Fruit fly (Drosophila melanogaster) whole organism, embryonic: Measurements from ENCODE around the gene msb1l.
A peak's percentile ranks its signal among the peaks of the same experiment; 100 is the strongest.

ENCODE experiments used
- BEAF-32 ChIP-seq: fragments of 200-800 bp; sonication (Bioruptor generic); optimal IDR thresholded peaks from 3 replicates; lab custom pipeline; 2017; ENCODE audit warnings: missing biosample characterization, missing genetic modification characterization, mild to moderate bottlenecking, moderate library complexity, missing genetic modification reagents
- CG1024 ChIP-seq: fragments of 200-800 bp; sonication (Bioruptor generic); IDR thresholded peaks from 2 replicates; pipeline ENCODE4 v1.3.6; 2022; ENCODE audit warnings: missing biosample characterization, missing genetic modification characterization
- CG11723 ChIP-seq: fragments of 200-800 bp; sonication (Bioruptor generic); optimal IDR thresholded peaks from 2 replicates; lab custom pipeline; 2017; ENCODE audit warnings: missing biosample characterization, mild to moderate bottlenecking, missing genetic modification characterization
- CG12299 ChIP-seq: fragments of 200-800 bp; sonication (Bioruptor generic); optimal IDR thresholded peaks from 2 replicates; lab custom pipeline; 2018; ENCODE audit warnings: missing biosample characterization, mild to moderate bottlenecking, missing genetic modification characterization
- CG12769 ChIP-seq: fragments of 200-800 bp; sonication (Bioruptor generic); optimal IDR thresholded peaks from 2 replicates; lab custom pipeline; 2019; ENCODE audit warnings: missing biosample characterization, mild to moderate bottlenecking, missing genetic modification characterization, moderate library complexity
- CG13424 ChIP-seq: fragments of 200-800 bp; sonication (Bioruptor generic); optimal IDR thresholded peaks from 2 replicates; lab custom pipeline; 2019; ENCODE audit warnings: missing biosample characterization, mild to moderate bottlenecking, missing genetic modification characterization, moderate library complexity
- CG13894 ChIP-seq: fragments of 200-800 bp; sonication (Bioruptor generic); optimal IDR thresholded peaks from 3 replicates; lab custom pipeline; 2018; ENCODE audit warnings: missing biosample characterization, mild to moderate bottlenecking, missing genetic modification characterization, moderate library complexity
- CG15269 ChIP-seq: fragments of 200-800 bp; sonication (Bioruptor generic); optimal IDR thresholded peaks from 2 replicates; lab custom pipeline; 2018; ENCODE audit warnings: missing biosample characterization, mild to moderate bottlenecking, missing genetic modification characterization, moderate library complexity
- CG15514 ChIP-seq: fragments of 200-800 bp; sonication (Bioruptor generic); optimal IDR thresholded peaks from 3 replicates; lab custom pipeline; 2017; ENCODE audit warnings: missing biosample characterization, missing genetic modification characterization, mild to moderate bottlenecking, moderate library complexity, missing genetic modification reagents
- CG16815 ChIP-seq: fragments of 200-800 bp; sonication (Bioruptor generic); optimal IDR thresholded peaks from 3 replicates; lab custom pipeline; 2017; ENCODE audit warnings: missing biosample characterization, mild to moderate bottlenecking, missing genetic modification characterization
- CG17385 ChIP-seq: fragments of 200-800 bp; sonication (Bioruptor generic); optimal IDR thresholded peaks from 3 replicates; lab custom pipeline; 2018; ENCODE audit warnings: missing biosample characterization, mild to moderate bottlenecking, missing genetic modification characterization
- CG17829 ChIP-seq: fragments of 200-800 bp; optimal IDR thresholded peaks from 2 replicates; lab custom pipeline; 2019; ENCODE audit warnings: missing biosample characterization, mild to moderate bottlenecking, missing genetic modification characterization, moderate library complexity
- CG30020 ChIP-seq: fragments of 200-800 bp; optimal IDR thresholded peaks from 2 replicates; lab custom pipeline; 2019; ENCODE audit warnings: missing biosample characterization, mild to moderate bottlenecking, missing genetic modification characterization, moderate library complexity
- CG30403 ChIP-seq: fragments of 200-800 bp; sonication (Bioruptor generic); optimal IDR thresholded peaks from 3 replicates; lab custom pipeline; 2016; ENCODE audit warnings: missing biosample characterization, missing genetic modification characterization
- CG31365 ChIP-seq: fragments of 200-800 bp; sonication (Bioruptor generic); optimal IDR thresholded peaks from 2 replicates; lab custom pipeline; 2018; ENCODE audit warnings: missing biosample characterization, mild to moderate bottlenecking, missing genetic modification characterization
- CG5180 ChIP-seq: fragments of 200-800 bp; sonication (Bioruptor generic); optimal IDR thresholded peaks from 3 replicates; lab custom pipeline; 2017; ENCODE audit warnings: missing biosample characterization, missing genetic modification characterization, mild to moderate bottlenecking, moderate library complexity, missing genetic modification reagents
- CG7745 ChIP-seq: fragments of 200-800 bp; sonication (Bioruptor generic); optimal IDR thresholded peaks from 2 replicates; lab custom pipeline; 2018; ENCODE audit warnings: missing biosample characterization, mild to moderate bottlenecking, missing genetic modification characterization, moderate library complexity
- CG7786 ChIP-seq: fragments of 200-800 bp; sonication (Bioruptor generic); optimal IDR thresholded peaks from 2 replicates; lab custom pipeline; 2016; ENCODE audit warnings: missing biosample characterization, missing genetic modification characterization
- CG8924 ChIP-seq: fragments of 200-800 bp; optimal IDR thresholded peaks from 3 replicates; lab custom pipeline; 2019; ENCODE audit warnings: missing biosample characterization, mild to moderate bottlenecking, missing genetic modification characterization, moderate library complexity
- CG9609 ChIP-seq: fragments of 200-800 bp; sonication (Bioruptor generic); optimal IDR thresholded peaks from 3 replicates; lab custom pipeline; 2016; ENCODE audit warnings: missing biosample characterization, missing genetic modification characterization
- CG9932 ChIP-seq: fragments of 200-800 bp; sonication (Bioruptor generic); IDR thresholded peaks from 2 replicates; pipeline ENCODE4 v1.3.6; 2022; ENCODE audit warnings: missing biosample characterization, missing genetic modification characterization
- CHES-1-like ChIP-seq: fragments of 200-800 bp; sonication (Bioruptor generic); optimal IDR thresholded peaks from 2 replicates; lab custom pipeline; 2016; ENCODE audit warnings: missing biosample characterization, missing genetic modification characterization
- Doc2 ChIP-seq: fragments of 200-800 bp; sonication (Bioruptor generic); IDR thresholded peaks from 2 replicates; pipeline ENCODE4 v1.3.6; 2022; ENCODE audit warnings: missing biosample characterization, missing genetic modification characterization
- Dref ChIP-seq: fragments of 200-800 bp; sonication (Bioruptor generic); IDR thresholded peaks from 2 replicates; pipeline ENCODE4 v1.3.6; 2022; ENCODE audit warnings: missing biosample characterization, missing genetic modification characterization
- Ets65A ChIP-seq: fragments of 200-800 bp; sonication (Bioruptor generic); peaks from one replicate; lab custom pipeline; 2016; ENCODE audit warnings: missing biosample characterization, missing genetic modification characterization
- GATAe ChIP-seq: fragments of 200-800 bp; sonication (Bioruptor generic); conservative IDR thresholded peaks from 2 replicates; pipeline ENCODE4 v1.3.6; 2022; ENCODE audit warnings: missing biosample characterization, missing genetic modification characterization
- MESR4 ChIP-seq: fragments of 200-800 bp; sonication (Bioruptor generic); optimal IDR thresholded peaks from 2 replicates; lab custom pipeline; 2018; ENCODE audit warnings: missing biosample characterization, mild to moderate bottlenecking, missing genetic modification characterization, moderate library complexity
- NK7.1 ChIP-seq: fragments of 200-800 bp; sonication (Bioruptor generic); optimal IDR thresholded peaks from 3 replicates; lab custom pipeline; 2016; ENCODE audit warnings: missing biosample characterization, missing genetic modification characterization
- Optix ChIP-seq: fragments of 200-800 bp; sonication (Bioruptor generic); IDR thresholded peaks from 3 replicates; pipeline ENCODE4 v1.3.6; 2022; ENCODE audit warnings: missing biosample characterization, missing genetic modification characterization
- PHDP ChIP-seq: fragments of 200-800 bp; sonication (Bioruptor generic); optimal IDR thresholded peaks from 3 replicates; lab custom pipeline; 2018; ENCODE audit warnings: missing biosample characterization, mild to moderate bottlenecking, missing genetic modification characterization, moderate library complexity
- Scr ChIP-seq: fragments of 200-800 bp; sonication (Bioruptor generic); IDR thresholded peaks from 2 replicates; pipeline ENCODE4 v1.3.6; 2022; ENCODE audit warnings: missing biosample characterization, missing genetic modification characterization; ENCODE audit not compliant: partially characterized antibody
- Ssrp ChIP-seq: fragments of 200-800 bp; sonication (Bioruptor generic); optimal IDR thresholded peaks from 2 replicates; lab custom pipeline; 2018; ENCODE audit warnings: missing biosample characterization, mild to moderate bottlenecking, missing genetic modification characterization, moderate library complexity
- Tbp ChIP-seq: fragments of >200 bp; optimal IDR thresholded peaks from 2 replicates; lab custom pipeline; 2018; ENCODE audit warnings: missing biosample characterization, missing genetic modification characterization
- caup ChIP-seq: fragments of 200-800 bp; sonication (Bioruptor generic); optimal IDR thresholded peaks from 3 replicates; lab custom pipeline; 2017; ENCODE audit warnings: missing biosample characterization, mild to moderate bottlenecking, missing genetic modification characterization, moderate library complexity; ENCODE audit not compliant: severe bottlenecking
- cg ChIP-seq: fragments of 200-800 bp; sonication (Bioruptor generic); optimal IDR thresholded peaks from 3 replicates; lab custom pipeline; 2019; ENCODE audit warnings: missing biosample characterization, mild to moderate bottlenecking, missing genetic modification characterization, moderate library complexity
- chif ChIP-seq, 2 experiments: fragments of 200-800 bp; sonication (Bioruptor generic); optimal IDR thresholded peaks; 3 replicates each; lab custom pipeline; 2016; ENCODE audit warnings: missing biosample characterization in 2 of 2, missing genetic modification characterization in 2 of 2
- chm ChIP-seq: fragments of 200-800 bp; sonication (Bioruptor generic); IDR thresholded peaks from 2 replicates; pipeline ENCODE4 v1.3.6; 2022; ENCODE audit warnings: missing biosample characterization, missing genetic modification characterization
- croc ChIP-seq: fragments of 200-800 bp; sonication (Bioruptor generic); conservative IDR thresholded peaks from 3 replicates; pipeline ENCODE4 v1.3.6; 2022; ENCODE audit warnings: missing biosample characterization, missing genetic modification characterization
- dmrt99B ChIP-seq: fragments of 200-800 bp; sonication (Bioruptor generic); optimal IDR thresholded peaks from 2 replicates; lab custom pipeline; 2018; ENCODE audit warnings: missing biosample characterization, mild to moderate bottlenecking, missing genetic modification characterization, moderate library complexity
- ken ChIP-seq: fragments of 200-800 bp; sonication (Bioruptor generic); IDR thresholded peaks from 3 replicates; pipeline ENCODE4 v1.3.6; 2022; ENCODE audit warnings: missing biosample characterization, missing genetic modification characterization
- lilli ChIP-seq: fragments of 200-800 bp; sonication (Bioruptor generic); optimal IDR thresholded peaks from 3 replicates; lab custom pipeline; 2016; ENCODE audit warnings: missing biosample characterization, missing genetic modification characterization
- lov ChIP-seq, 2 experiments: fragments of 200-800 bp in 1 of 2; fragments of >200 bp in 1 of 2; sonication (Bioruptor generic) in 1 of 2; IDR thresholded peaks in 1 of 2; optimal IDR thresholded peaks in 1 of 2; 2 replicates in 1 of 2; 3 replicates in 1 of 2; pipeline versions ENCODE4 v1.3.6 to Lab custom; 2017 to 2022; ENCODE audit warnings: missing biosample characterization in 1 of 2, missing genetic modification characterization in 1 of 2
- nau ChIP-seq: fragments of 200-800 bp; sonication (Bioruptor generic); optimal IDR thresholded peaks from 3 replicates; lab custom pipeline; 2017; ENCODE audit warnings: missing biosample characterization, mild to moderate bottlenecking, missing genetic modification characterization, missing genetic modification reagents
- nmo ChIP-seq: fragments of 200-800 bp; sonication (Bioruptor generic); optimal IDR thresholded peaks from 2 replicates; lab custom pipeline; 2018; ENCODE audit warnings: missing biosample characterization, mild to moderate bottlenecking, missing genetic modification characterization, moderate library complexity
- oc ChIP-seq: fragments of 200-800 bp; sonication (Bioruptor generic); optimal IDR thresholded peaks from 2 replicates; lab custom pipeline; 2018; ENCODE audit warnings: missing biosample characterization, mild to moderate bottlenecking, missing genetic modification characterization, moderate library complexity
- prd ChIP-seq, 3 experiments: fragments of >200 bp in 2 of 3; fragments of 200-800 bp in 1 of 3; sonication (Bioruptor generic) in 1 of 3; optimal IDR thresholded peaks in 2 of 3; IDR thresholded peaks in 1 of 3; 2 replicates in 2 of 3; 3 replicates in 1 of 3; pipeline versions ENCODE4 v1.3.6 to Lab custom; 2017 to 2022; ENCODE audit warnings: missing biosample characterization in 1 of 3, missing genetic modification characterization in 1 of 3
- slp2 ChIP-seq: fragments of 200-800 bp; sonication (Bioruptor generic); optimal IDR thresholded peaks from 2 replicates; lab custom pipeline; 2016; ENCODE audit warnings: missing biosample characterization, missing genetic modification characterization
- stc ChIP-seq: fragments of 200-800 bp; sonication (Bioruptor generic); IDR thresholded peaks from 2 replicates; pipeline ENCODE4 v1.3.6; 2022; ENCODE audit warnings: missing biosample characterization, missing genetic modification characterization
- zfh1 ChIP-seq: fragments of 200-800 bp; sonication (Bioruptor generic); IDR thresholded peaks from 3 replicates; pipeline ENCODE4 v1.3.6; 2022; ENCODE audit warnings: missing biosample characterization, missing genetic modification characterization

Gene msb1l

DNA sequence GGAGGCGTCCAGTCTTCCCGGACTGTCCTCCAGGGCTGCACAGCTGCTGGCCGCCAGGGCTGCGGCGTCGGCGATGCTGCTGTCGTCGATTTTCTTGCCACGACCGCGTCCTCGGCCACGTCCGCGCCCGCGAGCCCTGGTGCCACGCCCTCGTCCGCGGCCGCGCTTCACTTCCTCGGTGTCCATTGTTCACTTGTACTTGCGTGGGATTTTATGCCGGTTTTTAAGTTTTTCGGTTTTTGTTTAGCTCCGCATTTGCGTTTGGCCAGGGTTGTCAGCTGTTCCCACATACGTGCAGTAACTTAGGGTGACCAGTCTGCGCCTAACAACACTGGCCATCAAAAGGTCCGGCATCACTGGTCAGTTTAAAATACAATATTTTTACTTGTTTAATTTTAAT lies 4.7 kb downstream of the msb1l start, which contains the start of gene Hakai (continued):
- TF ChIP-seq GATAe (GFP tag; lab: Robert Waterston, UW) (no peak), CG13894 (tag; lab: Kevin White, UChicago) (no peak), Tbp (GFP tag; lab: Kevin White, UChicago) (no peak), croc (peak; percentile 46; the same call in 2 of the 3 replicates), CG1024 (GFP tag; lab: Robert Waterston, UW) (peak; percentile 12; the same call in 1 of the 2 replicates), cg (no peak), CG17829 (tag; lab: Kevin White, UChicago) (peak; percentile 63), CG5180 (GFP tag; lab: Kevin White, UChicago) (no peak), Scr (GFP tag; lab: Robert Waterston, UW) (peak; percentile 59), CG8924 (tag; lab: Kevin White, UChicago) (peak; percentile 10), lilli (GFP tag; lab: Kevin White, UChicago) (peak; percentile 76), CG30403 (GFP tag; lab: Kevin White, UChicago) (peak; percentile 77), CG12769 (tag; lab: Kevin White, UChicago) (no peak), nmo (GFP tag; lab: Kevin White, UChicago) (peak; percentile 65), CHES-1-like (peak; percentile 77), nau (GFP tag; lab: Kevin White, UChicago) (no peak), CG15269 (tag; lab: Kevin White, UChicago) (peak; percentile 56), caup (peak; percentile 26), CG17385 (GFP tag; lab: Kevin White, UChicago) (peak; percentile 28), oc (tag; lab: Kevin White, UChicago) (no peak), chif (GFP tag; optimal IDR thresholded peaks at IDR 0.05; lab: Kevin White, UChicago) (peak; percentile 23 to 67), PHDP (tag; lab: Kevin White, UChicago) (no peak), NK7.1 (GFP tag; lab: Kevin White, UChicago) (peak; percentile 62), Optix (peak; percentile 46; the same call in 1 of the 3 replicates), CG13424 (tag; lab: Kevin White, UChicago) (peak; percentile 51), BEAF-32 (peak; percentile 47), CG31365 (tag; lab: Kevin White, UChicago) (no peak), CG7745 (tag; lab: Kevin White, UChicago) (no peak), ken (peak; percentile 62), CG9932 (GFP tag; lab: Robert Waterston, UW) (peak; percentile 83), zfh1 (GFP tag; lab: Robert Waterston, UW) (peak; percentile 68; the same call in 2 of the 3 replicates), prd (optimal IDR thresholded peaks at IDR 0.05; lab: Kevin White, UChicago) (no peak), prd (GFP tag; IDR thresholded peaks at IDR 0.05; lab: Robert Waterston, UW) (peak; percentile 68), chm (GFP tag; lab: Robert Waterston, UW) (0 out of 2 replicates have a peak, but pooled peaks have one; percentile 12), Ets65A (GFP tag; lab: Kevin White, UChicago) (peak; percentile 94), slp2 (GFP tag; lab: Kevin White, UChicago) (peak; percentile 40), CG30020 (tag; lab: Kevin White, UChicago) (peak; percentile 33), CG9609 (GFP tag; lab: Kevin White, UChicago) (peak; percentile 64), MESR4 (GFP tag; lab: Kevin White, UChicago) (peak; percentile 85), stc (no peak), lov (optimal IDR thresholded peaks at IDR 0.05; lab: Kevin White, UChicago) (no peak), lov (GFP tag; IDR thresholded peaks at IDR 0.05; lab: Robert Waterston, UW) (no peak), CG11723 (GFP tag; lab: Kevin White, UChicago) (peak; percentile 1), Dref (peak; percentile 48), dmrt99B (tag; lab: Kevin White, UChicago) (peak; percentile 16), CG12299 (no peak), CG16815 (GFP tag; lab: Kevin White, UChicago) (no peak), Ssrp (tag; lab: Kevin White, UChicago) (no peak), Doc2 (no peak), CG7786 (GFP tag; lab: Kevin White, UChicago) (peak; percentile 49), CG15514 (GFP tag; lab: Kevin White, UChicago) (peak; percentile 97)
